Worm (Caenorhabditis elegans): Measurements from ENCODE around the gene C05G5.5.

DNA sequence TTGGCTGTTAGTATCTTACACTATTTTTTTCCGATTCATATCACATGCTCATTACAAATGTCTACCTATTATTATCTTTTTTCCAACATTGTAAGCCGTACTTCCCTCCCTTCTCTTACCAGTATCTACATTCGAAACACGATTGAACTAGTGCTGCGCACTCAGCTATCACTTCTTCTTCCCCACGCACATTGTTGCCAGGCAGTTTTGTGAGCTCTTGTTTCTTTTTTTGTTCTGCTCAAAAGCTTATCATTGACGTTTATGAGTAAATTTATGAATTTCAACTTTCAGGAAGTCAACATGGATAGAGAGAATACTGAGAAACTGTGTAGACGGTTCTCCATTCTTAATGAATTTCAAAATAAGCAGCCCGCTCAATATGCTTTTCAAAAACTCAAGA lies 39.8 kb downstream of the C05G5.5 start, which contains the start of gene F33C8.2:
- TF ChIP-seq unc-62 (GFP tag; optimal IDR thresholded peaks at IDR 0.05) (no peak), nfyb-1 (GFP tag; IDR thresholded peaks at IDR 0.05) (no peak), nhr-80 (tag; optimal IDR thresholded peaks at IDR 0.05) (no peak)
